Worm (Caenorhabditis elegans): Measurements from ENCODE around the gene scvp-1.

DNA sequence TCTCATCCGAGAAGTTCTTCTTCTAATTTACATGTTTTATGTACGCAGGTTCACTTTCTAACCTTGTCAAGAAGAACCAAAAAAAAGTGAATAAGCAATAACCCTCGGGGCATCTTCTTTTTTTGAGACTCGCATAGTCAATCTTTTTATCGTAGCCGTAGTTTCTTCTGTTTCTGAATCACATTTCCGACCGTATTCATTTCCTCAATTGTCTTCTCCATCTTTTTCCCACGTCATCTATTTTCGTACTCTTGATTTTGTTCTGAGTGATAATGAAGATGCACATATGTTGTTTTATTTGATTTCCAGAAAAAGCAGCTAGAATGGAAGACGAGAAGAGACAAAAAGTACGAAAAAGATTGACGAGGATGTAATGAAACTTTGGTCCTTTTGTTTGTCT is 13.8 kb upstream of the scvp-1 start:
- no peak for TF ChIP-seq mep-1 (tag; optimal IDR thresholded peaks at IDR 0.05)
- TF ChIP-seq tbx-8 (GFP tag; optimal IDR thresholded peaks at IDR 0.05): no peak
- TF ChIP-seq unc-62 (GFP tag; optimal IDR thresholded peaks at IDR 0.05): no peak
- TF ChIP-seq snpc-4 (tag; optimal IDR thresholded peaks at IDR 0.05): no peak
- TF ChIP-seq ceh-83 (GFP tag; optimal IDR thresholded peaks at IDR 0.05): no peak
- no peak for TF ChIP-seq lin-13 (tag; optimal IDR thresholded peaks at IDR 0.05)
- TF ChIP-seq unc-39 (tag; optimal IDR thresholded peaks at IDR 0.05): no peak
- no peak for TF ChIP-seq elt-3 (tag; optimal IDR thresholded peaks at IDR 0.05)
- no peak for TF ChIP-seq nhr-28 (tag; optimal IDR thresholded peaks at IDR 0.05)
- TF ChIP-seq nhr-12 (tag; optimal IDR thresholded peaks at IDR 0.05): no peak
- no peak for TF ChIP-seq mab-5 (tag; optimal IDR thresholded peaks at IDR 0.05)
- no peak for TF ChIP-seq sptf-1 (tag; optimal IDR thresholded peaks at IDR 0.05)
